Worm (Caenorhabditis elegans) whole organism, L4/young adult: Measurements from ENCODE around the gene F42G4.6.

ENCODE experiments used
- dao-5 ChIP-seq: sonication (generic microtip); optimal IDR thresholded peaks from 2 replicates; lab custom pipeline; 2016; ENCODE audit warnings: missing genotype, missing genetic modification characterization, moderate library complexity, missing compliant biosample characterization
- him-1 ChIP-seq: sonication (generic microtip); optimal IDR thresholded peaks from 2 replicates; lab custom pipeline; 2016; ENCODE audit warnings: missing genotype, missing genetic modification reagents, missing genetic modification characterization, missing compliant biosample characterization

ce11 chrII:13073102-13073501, 6.1 kb upstream of the F42G4.6 start, which contains the start of gene F42G4.5:
- no peak for TF ChIP-seq dao-5 (tag; lab: Kevin White, UChicago)
- TF ChIP-seq him-1 (tag; lab: Kevin White, UChicago): no peak
